Fruit fly (Drosophila melanogaster) whole organism, embryonic: ENCODE measurements around the gene Ugt35E2.

Source experiments
- B-H2 ChIP-seq: fragments of 200-800 bp; sonication (Bioruptor generic); optimal IDR thresholded peaks from 2 replicates; lab custom pipeline; 2018; ENCODE audit warnings: missing biosample characterization, mild to moderate bottlenecking, missing genetic modification characterization
- CG10462 ChIP-seq: fragments of 200-800 bp; sonication (Bioruptor generic); optimal IDR thresholded peaks from 2 replicates; lab custom pipeline; 2016; ENCODE audit warnings: missing biosample characterization, missing genetic modification characterization
- CG11085 ChIP-seq: fragments of 200-800 bp; sonication (Bioruptor generic); IDR thresholded peaks from 2 replicates; pipeline ENCODE4 v1.3.6; 2022; ENCODE audit warnings: missing biosample characterization, missing genetic modification characterization
- CG12104 ChIP-seq: fragments of 200-800 bp; sonication (Bioruptor generic); optimal IDR thresholded peaks from 3 replicates; lab custom pipeline; 2016; ENCODE audit warnings: missing biosample characterization, missing genetic modification characterization
- CG13296 ChIP-seq: fragments of 200-800 bp; sonication (Bioruptor generic); optimal IDR thresholded peaks from 3 replicates; lab custom pipeline; 2018; ENCODE audit warnings: missing biosample characterization, mild to moderate bottlenecking, missing genetic modification characterization
- CG13894 ChIP-seq: fragments of 200-800 bp; sonication (Bioruptor generic); optimal IDR thresholded peaks from 3 replicates; lab custom pipeline; 2018; ENCODE audit warnings: missing biosample characterization, mild to moderate bottlenecking, missing genetic modification characterization, moderate library complexity
- CG1529 ChIP-seq: fragments of 200-800 bp; sonication (Bioruptor generic); optimal IDR thresholded peaks from 3 replicates; lab custom pipeline; 2018; ENCODE audit warnings: missing biosample characterization, missing genetic modification characterization
- CG16815 ChIP-seq: fragments of 200-800 bp; sonication (Bioruptor generic); optimal IDR thresholded peaks from 3 replicates; lab custom pipeline; 2017; ENCODE audit warnings: missing biosample characterization, mild to moderate bottlenecking, missing genetic modification characterization
- CG17385 ChIP-seq: fragments of 200-800 bp; sonication (Bioruptor generic); optimal IDR thresholded peaks from 3 replicates; lab custom pipeline; 2018; ENCODE audit warnings: missing biosample characterization, mild to moderate bottlenecking, missing genetic modification characterization
- CG30403 ChIP-seq: fragments of 200-800 bp; sonication (Bioruptor generic); optimal IDR thresholded peaks from 3 replicates; lab custom pipeline; 2016; ENCODE audit warnings: missing biosample characterization, missing genetic modification characterization
- CG31388 ChIP-seq: fragments of 200-800 bp; sonication (Bioruptor generic); optimal IDR thresholded peaks from 2 replicates; lab custom pipeline; 2016; ENCODE audit warnings: missing biosample characterization, missing genetic modification characterization
- CG32772 ChIP-seq: fragments of 200-800 bp; sonication (Bioruptor generic); IDR thresholded peaks from 2 replicates; pipeline ENCODE4 v1.3.6; 2022; ENCODE audit warnings: missing biosample characterization, missing genetic modification characterization
- CG3407 ChIP-seq: fragments of 200-800 bp; sonication (Bioruptor generic); optimal IDR thresholded peaks from 2 replicates; lab custom pipeline; 2018; ENCODE audit warnings: missing biosample characterization, mild to moderate bottlenecking, missing genetic modification characterization
- CG3847 ChIP-seq: fragments of 200-800 bp; sonication (Bioruptor generic); IDR thresholded peaks from 2 replicates; pipeline ENCODE4 v1.3.6; 2022; ENCODE audit warnings: missing biosample characterization, missing genetic modification characterization
- CG4282 ChIP-seq: fragments of 200-800 bp; sonication (Bioruptor generic); optimal IDR thresholded peaks from 2 replicates; lab custom pipeline; 2016; ENCODE audit warnings: missing biosample characterization, missing genetic modification characterization
- CG4404 ChIP-seq: fragments of 200-800 bp; sonication (Bioruptor generic); IDR thresholded peaks from 2 replicates; pipeline ENCODE4 v1.3.6; 2022; ENCODE audit warnings: missing biosample characterization, missing genetic modification characterization
- CG5245 ChIP-seq: fragments of 200-800 bp; sonication (Bioruptor generic); optimal IDR thresholded peaks from 3 replicates; lab custom pipeline; 2016; ENCODE audit warnings: missing biosample characterization, missing genetic modification characterization
- CG8478 ChIP-seq: fragments of >200 bp; optimal IDR thresholded peaks from 2 replicates; lab custom pipeline; 2018
- CG9215 ChIP-seq: fragments of 200-800 bp; sonication (Bioruptor generic); IDR thresholded peaks from 2 replicates; pipeline ENCODE4 v1.3.6; 2022; ENCODE audit warnings: missing biosample characterization, missing genetic modification characterization
- Deaf1 ChIP-seq: fragments of 200-800 bp; optimal IDR thresholded peaks from 3 replicates; lab custom pipeline; 2019; ENCODE audit warnings: missing biosample characterization, mild to moderate bottlenecking, missing genetic modification characterization, moderate library complexity
- Dip2 ChIP-seq: fragments of 200-800 bp; sonication (Bioruptor generic); IDR thresholded peaks from 2 replicates; pipeline ENCODE4 v1.3.6; 2022; ENCODE audit warnings: missing biosample characterization, missing genetic modification characterization
- ERR ChIP-seq: fragments of 200-800 bp; sonication (Bioruptor generic); optimal IDR thresholded peaks from 2 replicates; lab custom pipeline; 2016; ENCODE audit warnings: missing biosample characterization, missing genetic modification characterization
- Elba2 ChIP-seq: fragments of 200-800 bp; sonication (Bioruptor generic); optimal IDR thresholded peaks from 3 replicates; lab custom pipeline; 2016; ENCODE audit warnings: missing biosample characterization, missing genetic modification characterization
- HLH3B ChIP-seq: fragments of 200-800 bp; sonication (Bioruptor generic); IDR thresholded peaks from 2 replicates; pipeline ENCODE4 v1.3.6; 2022; ENCODE audit warnings: missing biosample characterization, missing genetic modification characterization
- HLH4C ChIP-seq: fragments of 200-800 bp; sonication (Bioruptor generic); IDR thresholded peaks from 3 replicates; pipeline ENCODE4 v1.3.6; 2022; ENCODE audit warnings: missing biosample characterization, missing genetic modification characterization; ENCODE audit not compliant: partially characterized antibody
- HmgZ ChIP-seq: fragments of 200-800 bp; sonication (Bioruptor generic); optimal IDR thresholded peaks from 2 replicates; lab custom pipeline; 2018; ENCODE audit warnings: missing biosample characterization, mild to moderate bottlenecking, missing genetic modification characterization
- Hr3 ChIP-seq: fragments of 200-800 bp; sonication (Bioruptor generic); optimal IDR thresholded peaks from 3 replicates; lab custom pipeline; 2016; ENCODE audit warnings: missing biosample characterization, missing genetic modification characterization
- Mrtf ChIP-seq: fragments of 200-800 bp; sonication (Bioruptor generic); IDR thresholded peaks from 3 replicates; pipeline ENCODE4 v1.3.6; 2022; ENCODE audit warnings: missing biosample characterization, missing genetic modification characterization
- Sin3A ChIP-seq: fragments of >200 bp; optimal IDR thresholded peaks from 2 replicates; lab custom pipeline; 2018
- Six4 ChIP-seq: fragments of 200-800 bp; sonication (Bioruptor generic); optimal IDR thresholded peaks from 2 replicates; lab custom pipeline; 2016; ENCODE audit warnings: missing biosample characterization, missing genetic modification characterization
- Sox100B ChIP-seq: fragments of 200-800 bp; sonication (Bioruptor generic); optimal IDR thresholded peaks from 3 replicates; lab custom pipeline; 2018; ENCODE audit warnings: missing biosample characterization, mild to moderate bottlenecking, missing genetic modification characterization
- Sry-β ChIP-seq: fragments of 200-800 bp; sonication (Bioruptor generic); optimal IDR thresholded peaks from 2 replicates; lab custom pipeline; 2018; ENCODE audit warnings: missing biosample characterization, mild to moderate bottlenecking, missing genetic modification characterization, moderate library complexity
- TFAM ChIP-seq: fragments of 200-800 bp; sonication (Bioruptor generic); optimal IDR thresholded peaks from 2 replicates; lab custom pipeline; 2017; ENCODE audit warnings: missing biosample characterization, missing genetic modification characterization, inconsistent platforms
- YL-1 ChIP-seq: fragments of 200-800 bp; sonication (Bioruptor generic); optimal IDR thresholded peaks from 3 replicates; lab custom pipeline; 2017; ENCODE audit warnings: missing biosample characterization, mild to moderate bottlenecking, missing genetic modification characterization
- bab2 ChIP-seq: fragments of 200-800 bp; sonication (Bioruptor generic); optimal IDR thresholded peaks from 2 replicates; lab custom pipeline; 2016; ENCODE audit warnings: missing biosample characterization, missing genetic modification characterization
- bowl ChIP-seq: fragments of 200-800 bp; sonication (Bioruptor generic); IDR thresholded peaks from 2 replicates; pipeline ENCODE4 v1.3.6; 2022; ENCODE audit warnings: missing biosample characterization, missing genetic modification characterization
- her ChIP-seq: fragments of 200-800 bp; sonication (Bioruptor generic); optimal IDR thresholded peaks from 2 replicates; lab custom pipeline; 2016; ENCODE audit warnings: missing biosample characterization, missing genetic modification characterization
- hkb ChIP-seq, 2 experiments: fragments of 200-800 bp in 1 of 2; fragments of >200 bp in 1 of 2; sonication (Bioruptor generic) in 1 of 2; IDR thresholded peaks in 1 of 2; optimal IDR thresholded peaks in 1 of 2; 2 replicates each; pipeline versions ENCODE4 v1.3.6 to Lab custom; 2017 to 2022; ENCODE audit warnings: missing biosample characterization in 1 of 2, missing genetic modification characterization in 1 of 2
- inv ChIP-seq: fragments of 200-800 bp; sonication (Bioruptor generic); IDR thresholded peaks from 2 replicates; pipeline ENCODE4 v1.3.6; 2022; ENCODE audit warnings: missing biosample characterization, missing genetic modification characterization; ENCODE audit not compliant: partially characterized antibody
- kay ChIP-seq: fragments of 200-800 bp; sonication (Bioruptor generic); optimal IDR thresholded peaks from 2 replicates; lab custom pipeline; 2016; ENCODE audit warnings: missing biosample characterization, missing genetic modification characterization
- lilli ChIP-seq: fragments of 200-800 bp; sonication (Bioruptor generic); optimal IDR thresholded peaks from 3 replicates; lab custom pipeline; 2016; ENCODE audit warnings: missing biosample characterization, missing genetic modification characterization
- nerfin-2 ChIP-seq: fragments of 200-800 bp; sonication (Bioruptor generic); IDR thresholded peaks from 2 replicates; pipeline ENCODE4 v1.3.6; 2022; ENCODE audit warnings: missing biosample characterization, missing genetic modification characterization; ENCODE audit not compliant: partially characterized antibody
- peb ChIP-seq: fragments of 200-800 bp; sonication (Bioruptor generic); IDR thresholded peaks from 2 replicates; pipeline ENCODE4 v1.3.6; 2022; ENCODE audit warnings: missing biosample characterization, missing genetic modification characterization
- pita ChIP-seq: fragments of 200-800 bp; sonication (Bioruptor generic); optimal IDR thresholded peaks from 2 replicates; lab custom pipeline; 2017; ENCODE audit warnings: missing biosample characterization, mild to moderate bottlenecking, missing genetic modification characterization
- pum ChIP-seq: fragments of 200-800 bp; sonication (Bioruptor generic); optimal IDR thresholded peaks from 2 replicates; lab custom pipeline; 2016; ENCODE audit warnings: missing biosample characterization, missing genetic modification characterization
- rib ChIP-seq: fragments of 200-800 bp; sonication (Bioruptor generic); IDR thresholded peaks from 2 replicates; pipeline ENCODE4 v1.3.6; 2022; ENCODE audit warnings: missing biosample characterization, missing genetic modification characterization
- run ChIP-seq: fragments of 200-800 bp; sonication (Bioruptor generic); optimal IDR thresholded peaks from 3 replicates; lab custom pipeline; 2018; ENCODE audit warnings: missing biosample characterization, mild to moderate bottlenecking, missing genetic modification characterization
- sc ChIP-seq, 3 experiments: fragments of >200 bp in 2 of 3; fragments of 200-800 bp in 1 of 3; sonication (Bioruptor generic) in 1 of 3; optimal IDR thresholded peaks; 2 replicates in 2 of 3; 3 replicates in 1 of 3; lab custom pipeline; 2017; ENCODE audit warnings: mild to moderate bottlenecking in 1 of 3, missing biosample characterization in 1 of 3, missing genetic modification characterization in 1 of 3, missing genetic modification reagents in 1 of 3
- sens ChIP-seq: fragments of 200-800 bp; sonication (Bioruptor generic); peaks from one replicate; lab custom pipeline; 2016; ENCODE audit warnings: missing biosample characterization, missing genetic modification characterization
- slbo ChIP-seq: fragments of 200-800 bp; sonication (Bioruptor generic); IDR thresholded peaks from 2 replicates; pipeline ENCODE4 v1.3.6; 2022; ENCODE audit warnings: missing biosample characterization, missing genetic modification characterization
- tap ChIP-seq: fragments of 200-800 bp; optimal IDR thresholded peaks from 3 replicates; lab custom pipeline; 2019; ENCODE audit warnings: missing biosample characterization, mild to moderate bottlenecking, missing genetic modification characterization, moderate library complexity
- tin ChIP-seq: fragments of 200-800 bp; sonication (Bioruptor generic); optimal IDR thresholded peaks from 3 replicates; lab custom pipeline; 2016; ENCODE audit warnings: missing biosample characterization, missing genetic modification characterization
- z ChIP-seq: fragments of 200-800 bp; sonication (Bioruptor generic); IDR thresholded peaks from 3 replicates; pipeline ENCODE4 v1.3.6; 2022; ENCODE audit warnings: missing biosample characterization, missing genetic modification characterization

Gene Ugt35E2

dm6 chr3R:11178300-11178699 lies 10.5 kb upstream of the Ugt35E2 start (continued):
- TF ChIP-seq Sry-β (GFP tag; lab: Kevin White, UChicago) (no peak), CG4404 (GFP tag; lab: Robert Waterston, UW) (no peak), CG3847 (no peak), bab2 (GFP tag; lab: Kevin White, UChicago) (no peak), CG13894 (tag; lab: Kevin White, UChicago) (no peak), tap (tag; lab: Kevin White, UChicago) (peak; percentile 11), ERR (no peak), Sin3A (lab: Kevin White, UChicago) (no peak), CG9215 (GFP tag; lab: Robert Waterston, UW) (no peak), Sox100B (GFP tag; lab: Kevin White, UChicago) (no peak), CG5245 (GFP tag; lab: Kevin White, UChicago) (no peak), HmgZ (tag; lab: Kevin White, UChicago) (no peak), CG17385 (GFP tag; lab: Kevin White, UChicago) (no peak), nerfin-2 (GFP tag; lab: Robert Waterston, UW) (no peak), her (GFP tag; lab: Kevin White, UChicago) (no peak), slbo (no peak), CG4282 (no peak), tin (GFP tag; lab: Kevin White, UChicago) (no peak), CG16815 (GFP tag; lab: Kevin White, UChicago) (no peak), hkb (optimal IDR thresholded peaks at IDR 0.05; lab: Kevin White, UChicago) (no peak), hkb (GFP tag; IDR thresholded peaks at IDR 0.05; lab: Robert Waterston, UW) (no peak), CG3407 (GFP tag; lab: Kevin White, UChicago) (no peak), sens (GFP tag; lab: Kevin White, UChicago) (peak; percentile 60), YL-1 (GFP tag; lab: Kevin White, UChicago) (no peak), HLH3B (GFP tag; lab: Robert Waterston, UW) (no peak), Hr3 (GFP tag; lab: Kevin White, UChicago) (no peak), pita (no peak), rib (GFP tag; lab: Robert Waterston, UW) (no peak), CG1529 (GFP tag; lab: Kevin White, UChicago) (no peak), sc (optimal IDR thresholded peaks at IDR 0.05; lab: Kevin White, UChicago) (no peak), sc (GFP tag; optimal IDR thresholded peaks at IDR 0.05; lab: Kevin White, UChicago) (no peak), inv (GFP tag; lab: Robert Waterston, UW) (no peak), TFAM (GFP tag; lab: Kevin White, UChicago) (no peak), z (no peak), CG31388 (no peak), kay (GFP tag; lab: Kevin White, UChicago) (no peak), B-H2 (no peak), lilli (GFP tag; lab: Kevin White, UChicago) (no peak), Six4 (no peak), CG11085 (GFP tag; lab: Robert Waterston, UW) (no peak), CG32772 (0 out of 2 replicates have a peak, but pooled peaks have one; percentile 18), Mrtf (GFP tag; lab: Robert Waterston, UW) (no peak), Dip2 (GFP tag; lab: Robert Waterston, UW) (no peak), run (tag; lab: Kevin White, UChicago) (no peak), bowl (GFP tag; lab: Robert Waterston, UW) (no peak), CG12104 (GFP tag; lab: Kevin White, UChicago) (no peak), CG8478 (no peak), pum (no peak), Deaf1 (tag; lab: Kevin White, UChicago) (no peak), HLH4C (no peak), CG30403 (no peak), CG13296 (peak; percentile 15), Elba2 (GFP tag; lab: Kevin White, UChicago) (no peak), CG10462 (GFP tag; lab: Kevin White, UChicago) (no peak), peb (GFP tag; lab: Robert Waterston, UW) (no peak)
